Worm (Caenorhabditis elegans) whole organism, young adult: ENCODE results near the gene C14H10.3.
A peak's percentile ranks its signal among the peaks of the same experiment; 100 is the strongest.

Experiments
- B0336.3 ChIP-seq: fragments of 200-800 bp; sonication (Bioruptor generic); IDR thresholded peaks from 2 replicates; pipeline ENCODE4 v1.3.6; 2022; ENCODE audit warnings: missing genetic modification characterization, missing compliant biosample characterization
- C17E4.6 ChIP-seq: fragments of 200-800 bp; sonication (Bioruptor generic); IDR thresholded peaks from 2 replicates; pipeline ENCODE4 v1.3.6; 2022; ENCODE audit warnings: missing genetic modification reagents, missing genetic modification characterization, missing compliant biosample characterization
- F52B5.7 ChIP-seq: sonication (generic microtip); optimal IDR thresholded peaks from 2 replicates; lab custom pipeline; 2016; ENCODE audit warnings: mild to moderate bottlenecking, missing genetic modification characterization, missing compliant biosample characterization
- F55B11.4 ChIP-seq: sonication (generic microtip); optimal IDR thresholded peaks from 2 replicates; lab custom pipeline; 2016; ENCODE audit warnings: missing compliant biosample characterization, missing genetic modification characterization, borderline replicate concordance; ENCODE audit not compliant: insufficient read depth
- K11D2.4 ChIP-seq: fragments of 200-800 bp; sonication (Bioruptor generic); IDR thresholded peaks from 2 replicates; pipeline ENCODE4 v1.3.6; 2022; ENCODE audit warnings: missing genetic modification reagents, missing genetic modification characterization, missing compliant biosample characterization
- T07F8.4 ChIP-seq: sonication (generic microtip); optimal IDR thresholded peaks from 2 replicates; lab custom pipeline; 2016; ENCODE audit warnings: mild to moderate bottlenecking, missing genetic modification characterization, moderate library complexity, missing compliant biosample characterization
- atf-7 ChIP-seq: sonication (generic microtip); optimal IDR thresholded peaks from 2 replicates; lab custom pipeline; 2017; ENCODE audit warnings: mild to moderate bottlenecking, missing genetic modification characterization, missing compliant biosample characterization
- attf-3 ChIP-seq: fragments of 200-800 bp; sonication (Bioruptor generic); conservative IDR thresholded peaks from 2 replicates; pipeline ENCODE4 v1.3.6; 2022; ENCODE audit warnings: missing genetic modification reagents, missing genetic modification characterization, missing compliant biosample characterization
- ceh-40 ChIP-seq: fragments of 200-800 bp; sonication (Bioruptor generic); IDR thresholded peaks from 2 replicates; pipeline ENCODE4 v1.3.6; 2022; ENCODE audit warnings: missing genetic modification characterization, missing compliant biosample characterization
- chd-7 ChIP-seq: sonication (generic microtip); optimal IDR thresholded peaks from 2 replicates; lab custom pipeline; 2016; ENCODE audit warnings: mild to moderate bottlenecking, missing genetic modification characterization, moderate library complexity, missing compliant biosample characterization
- die-1 ChIP-seq: sonication (generic microtip); optimal IDR thresholded peaks from 2 replicates; lab custom pipeline; 2016; ENCODE audit warnings: missing genotype, mild to moderate bottlenecking, missing genetic modification characterization, missing compliant biosample characterization
- dox-1 ChIP-seq: fragments of 200-800 bp; sonication (Bioruptor generic); IDR thresholded peaks from 2 replicates; pipeline ENCODE4 v1.3.6; 2022; ENCODE audit warnings: missing genetic modification reagents, missing genetic modification characterization, missing compliant biosample characterization
- him-1 ChIP-seq: sonication (generic microtip); optimal IDR thresholded peaks from 2 replicates; lab custom pipeline; 2016; ENCODE audit warnings: missing genotype, missing genetic modification reagents, missing genetic modification characterization, missing compliant biosample characterization
- hlh-26 ChIP-seq: fragments of 200-800 bp; sonication (Bioruptor generic); conservative IDR thresholded peaks from 2 replicates; pipeline ENCODE4 v1.3.6; 2022; ENCODE audit warnings: missing genetic modification reagents, missing genetic modification characterization, missing compliant biosample characterization
- hmg-1.2 ChIP-seq: fragments of 200-800 bp; sonication (Bioruptor generic); IDR thresholded peaks from 2 replicates; pipeline ENCODE4 v1.3.6; 2022; ENCODE audit warnings: missing genetic modification reagents, missing genetic modification characterization, missing compliant biosample characterization
- hmg-20 ChIP-seq: fragments of 200-800 bp; sonication (Bioruptor generic); IDR thresholded peaks from 2 replicates; pipeline ENCODE4 v1.3.6; 2022; ENCODE audit warnings: missing genetic modification reagents, missing genetic modification characterization, missing compliant biosample characterization
- let-526 ChIP-seq: fragments of 200-800 bp; sonication (Bioruptor generic); IDR thresholded peaks from 2 replicates; pipeline ENCODE4 v1.3.6; 2022; ENCODE audit warnings: missing genetic modification reagents, missing genetic modification characterization, missing compliant biosample characterization
- madf-3 ChIP-seq: fragments of 200-800 bp; sonication (Bioruptor generic); IDR thresholded peaks from 2 replicates; pipeline ENCODE4 v1.3.6; 2022; ENCODE audit warnings: missing genetic modification reagents, missing genetic modification characterization, missing compliant biosample characterization
- mcd-1 ChIP-seq: fragments of 200-800 bp; sonication (Bioruptor generic); IDR thresholded peaks from 2 replicates; pipeline ENCODE4 v1.3.6; 2022; ENCODE audit warnings: missing genetic modification reagents, missing genetic modification characterization, missing compliant biosample characterization
- mel-28 ChIP-seq: sonication (generic microtip); optimal IDR thresholded peaks from 2 replicates; lab custom pipeline; 2016; ENCODE audit warnings: borderline replicate concordance, mild to moderate bottlenecking, missing genetic modification characterization, missing compliant biosample characterization
- mes-4 ChIP-seq: sonication (generic microtip); optimal IDR thresholded peaks from 2 replicates; lab custom pipeline; 2016; ENCODE audit warnings: missing genotype, missing genetic modification characterization, missing compliant biosample characterization
- nhr-80 ChIP-seq: sonication (generic microtip); optimal IDR thresholded peaks from 2 replicates; lab custom pipeline; 2016; ENCODE audit warnings: missing genetic modification characterization, missing compliant biosample characterization
- nhr-90 ChIP-seq: sonication (generic microtip); optimal IDR thresholded peaks from 2 replicates; lab custom pipeline; 2016; ENCODE audit warnings: missing genotype, mild to moderate bottlenecking, missing genetic modification characterization, missing compliant biosample characterization
- pha-4 ChIP-seq: fragments of 150-350 bp; sonication (generic microtip); optimal IDR thresholded peaks from 2 replicates; lab custom pipeline; 2014; ENCODE audit warnings: missing biosample characterization, missing genetic modification reagents, missing genetic modification characterization
- rcor-1 ChIP-seq: fragments of 200-800 bp; sonication (Bioruptor generic); IDR thresholded peaks from 2 replicates; pipeline ENCODE4 v1.3.6; 2022; ENCODE audit warnings: missing genetic modification reagents, missing genetic modification characterization, missing compliant biosample characterization
- snpc-4 ChIP-seq, 5 experiments: fragments of 150-350 bp in 1 of 5; sonication (generic microtip) in 4 of 5; optimal IDR thresholded peaks; 2 replicates each; lab custom pipeline; 2014 to 2018; ENCODE audit warnings: missing genetic modification characterization in 5 of 5, missing biosample characterization in 3 of 5, antibody characterized with exemption in 2 of 5, mild to moderate bottlenecking in 2 of 5, missing compliant biosample characterization in 2 of 5, missing genotype in 2 of 5, moderate library complexity in 2 of 5, missing genetic modification reagents in 1 of 5
- tbx-9 ChIP-seq: sonication (generic microtip); optimal IDR thresholded peaks from 2 replicates; lab custom pipeline; 2016; ENCODE audit warnings: borderline replicate concordance, missing genetic modification characterization, inconsistent platforms, missing compliant biosample characterization
- unc-130 ChIP-seq: sonication (generic microtip); optimal IDR thresholded peaks from 2 replicates; lab custom pipeline; 2016; ENCODE audit warnings: missing genetic modification reagents, missing genetic modification characterization, missing compliant biosample characterization
- unc-62 ChIP-seq: fragments of 150-350 bp; optimal IDR thresholded peaks from 2 replicates; lab custom pipeline; 2014; ENCODE audit warnings: missing biosample characterization, missing genetic modification reagents, missing genetic modification characterization
- ztf-18 ChIP-seq: sonication (generic microtip); optimal IDR thresholded peaks from 2 replicates; lab custom pipeline; 2016; ENCODE audit warnings: missing genotype, mild to moderate bottlenecking, missing genetic modification characterization, missing compliant biosample characterization
- ztf-22 ChIP-seq: fragments of 200-800 bp; sonication (Bioruptor generic); optimal IDR thresholded peaks from 2 replicates; lab custom pipeline; 2018; ENCODE audit warnings: mild to moderate bottlenecking, missing genetic modification characterization, moderate library complexity, missing compliant biosample characterization
- ztf-26 ChIP-seq: sonication (generic microtip); optimal IDR thresholded peaks from 2 replicates; lab custom pipeline; 2017; ENCODE audit warnings: missing genetic modification characterization, missing compliant biosample characterization
- ztf-28 ChIP-seq: fragments of 200-800 bp; sonication (Bioruptor generic); IDR thresholded peaks from 2 replicates; pipeline ENCODE4 v1.3.6; 2022; ENCODE audit warnings: missing genetic modification reagents, missing genetic modification characterization, missing compliant biosample characterization
- ztf-6 ChIP-seq: fragments of 200-800 bp; sonication (Bioruptor generic); IDR thresholded peaks from 2 replicates; pipeline ENCODE4 v1.3.6; 2022; ENCODE audit warnings: missing genetic modification reagents, missing genetic modification characterization, missing compliant biosample characterization

The C14H10.3 gene

ce11 chrX:10228094-10228746 is at the start of gene C14H10.3:
TSS of gene C14H10.3 (minus strand) at chrX:10228137.
- peak; percentile 26 for TF ChIP-seq nhr-80 (tag; lab: Kevin White, UChicago)
- TF ChIP-seq atf-7 (tag; lab: Kevin White, UChicago): no peak
- TF ChIP-seq F55B11.4 (tag; lab: Kevin White, UChicago): no peak
- no peak for TF ChIP-seq chd-7 (tag; lab: Kevin White, UChicago)
- TF ChIP-seq, all 124 proteins: peak for 1

- TF ChIP-seq C17E4.6: no peak
- no peak for TF ChIP-seq ztf-22 (GFP tag; lab: Kevin White, UChicago)
- no peak for TF ChIP-seq tbx-9 (tag; lab: Kevin White, UChicago)
- no peak for TF ChIP-seq F52B5.7 (tag; lab: Kevin White, UChicago)
- no peak for TF ChIP-seq T07F8.4 (tag; lab: Kevin White, UChicago)
- TF ChIP-seq pha-4: no peak
- no peak for TF ChIP-seq snpc-4 (GFP tag; optimal IDR thresholded peaks at IDR 0.05; lab: Kevin White, UChicago)
- no peak for TF ChIP-seq snpc-4 (tag; optimal IDR thresholded peaks at IDR 0.05; lab: Kevin White, UChicago)
- no peak for TF ChIP-seq rcor-1 (GFP tag; lab: Robert Waterston, UW)
- no peak for TF ChIP-seq mel-28 (tag; lab: Kevin White, UChicago)
- TF ChIP-seq hmg-20 (GFP tag; lab: Robert Waterston, UW): no peak
- no peak for TF ChIP-seq unc-130 (GFP tag; lab: Kevin White, UChicago)
- TF ChIP-seq let-526 (GFP tag; lab: Robert Waterston, UW): no peak
- no peak for TF ChIP-seq chd-7 (tag; lab: Kevin White, UChicago)
- TF ChIP-seq hmg-1.2 (GFP tag; lab: Robert Waterston, UW): no peak
- no peak for TF ChIP-seq him-1 (tag; lab: Kevin White, UChicago)
- no peak for TF ChIP-seq unc-62
- no peak for TF ChIP-seq nhr-90 (tag; lab: Kevin White, UChicago)
- TF ChIP-seq ztf-18 (tag; lab: Kevin White, UChicago): no peak
- no peak for TF ChIP-seq ztf-28 (GFP tag; lab: Robert Waterston, UW)
Observed at ce11 chrX:10277118-10277517, 49.2 kb upstream of the C14H10.3 start.

ce11 chrX:10274470-10274869 is 46.5 kb upstream of the C14H10.3 start:
- TF ChIP-seq B0336.3 (GFP tag; lab: Robert Waterston, UW) (no peak), mes-4 (tag; lab: Kevin White, UChicago) (no peak), hlh-26 (GFP tag; lab: Robert Waterston, UW) (no peak)

- TF ChIP-seq die-1 (tag; lab: Kevin White, UChicago) (no peak), ceh-40 (no peak), dox-1 (GFP tag; lab: Robert Waterston, UW) (no peak)
Observed at ce11 chrX:10273392-10273791, 45.5 kb upstream of the C14H10.3 start, which contains the start of gene F41E7.2. TSS of gene F41E7.2 (plus strand) at chrX:10273692.

- TF ChIP-seq K11D2.4 (GFP tag; lab: Robert Waterston, UW): no peak
- TF ChIP-seq, all 124 proteins: peak for 0
Observed at ce11 chrX:10262299-10262698, 34.4 kb upstream of the C14H10.3 start.

ce11 chrX:10260035-10260434 is 32.1 kb upstream of the C14H10.3 start, which contains the start of gene C32A9.1:
TSS of gene C32A9.1 (minus strand) at chrX:10260135.
- TF ChIP-seq ztf-26 (no peak), attf-3 (GFP tag; lab: Robert Waterston, UW) (no peak), mcd-1 (no peak), hmg-20 (GFP tag; lab: Robert Waterston, UW) (no peak), ztf-6 (GFP tag; lab: Robert Waterston, UW) (no peak), F55B11.4 (tag; lab: Kevin White, UChicago) (no peak), tbx-9 (tag; lab: Kevin White, UChicago) (no peak), madf-3 (GFP tag; lab: Robert Waterston, UW) (no peak), mel-28 (tag; lab: Kevin White, UChicago) (no peak)
- TF ChIP-seq, all 124 proteins: peak for 0
